Worm (Caenorhabditis elegans) whole organism, L2 larva: ENCODE data around the gene hlh-30.

ENCODE experiments used
- egl-27 ChIP-seq: sonication (generic microtip); optimal IDR thresholded peaks from 3 replicates; lab custom pipeline; 2017; ENCODE audit warnings: missing biosample characterization, missing genetic modification reagents, missing genetic modification characterization
- lin-39 ChIP-seq: fragments of 150-350 bp; optimal IDR thresholded peaks from 2 replicates; lab custom pipeline; 2014; ENCODE audit warnings: missing biosample characterization, missing genetic modification reagents, missing genetic modification characterization
- nhr-10 ChIP-seq: sonication (generic microtip); optimal IDR thresholded peaks from 2 replicates; lab custom pipeline; 2017; ENCODE audit warnings: missing biosample characterization, missing genetic modification characterization
- nhr-12 ChIP-seq: fragments of 150-350 bp; optimal IDR thresholded peaks from 2 replicates; lab custom pipeline; 2014; ENCODE audit warnings: missing biosample characterization, missing genetic modification characterization
- nhr-237 ChIP-seq: fragments of 150-350 bp; optimal IDR thresholded peaks from 2 replicates; lab custom pipeline; 2014; ENCODE audit warnings: missing biosample characterization, missing genetic modification characterization
- nhr-6 ChIP-seq: fragments of 150-350 bp; optimal IDR thresholded peaks from 2 replicates; lab custom pipeline; 2014; ENCODE audit warnings: missing biosample characterization, missing genetic modification characterization
- nhr-77 ChIP-seq: fragments of 150-350 bp; optimal IDR thresholded peaks from 2 replicates; lab custom pipeline; 2014; ENCODE audit warnings: missing biosample characterization, missing genetic modification characterization
- sem-4 ChIP-seq: fragments of 150-350 bp; optimal IDR thresholded peaks from 2 replicates; lab custom pipeline; 2014; ENCODE audit warnings: missing biosample characterization, missing genetic modification reagents, missing genetic modification characterization
- skn-1 ChIP-seq: sonication (generic microtip); optimal IDR thresholded peaks from 2 replicates; lab custom pipeline; 2017; ENCODE audit warnings: missing biosample characterization, missing genetic modification characterization
- snpc-4 ChIP-seq: fragments of 150-350 bp; optimal IDR thresholded peaks from 2 replicates; lab custom pipeline; 2014; ENCODE audit warnings: missing biosample characterization, missing genetic modification characterization

ce11 chrIV:4079514-4079913 is 44.8 kb upstream of the hlh-30 start, which contains the start of gene C35B1.4:
- TF ChIP-seq nhr-6 (tag; lab: Kevin White, UChicago), result no peak
- no peak for TF ChIP-seq sem-4
- no peak for TF ChIP-seq nhr-12 (tag; lab: Kevin White, UChicago)
- TF ChIP-seq snpc-4 (tag; lab: Kevin White, UChicago), result no peak
- TF ChIP-seq egl-27 (tag; lab: Kevin White, UChicago), result no peak
- no peak for TF ChIP-seq skn-1
- TF ChIP-seq nhr-77, result no peak
- no peak for TF ChIP-seq nhr-10 (tag; lab: Kevin White, UChicago)
- no peak for TF ChIP-seq lin-39 (tag; lab: Kevin White, UChicago)
- no peak for TF ChIP-seq nhr-237 (tag; lab: Kevin White, UChicago)
